Worm (Caenorhabditis elegans) whole organism, mixed stage, embryonic: ENCODE results near the gene M01B2.13.

ENCODE experiments used
- ceh-83 ChIP-seq: fragments of 200-800 bp; sonication (Bioruptor generic); optimal IDR thresholded peaks from 2 replicates; lab custom pipeline; 2018; ENCODE audit warnings: mild to moderate bottlenecking, missing genetic modification characterization, missing compliant biosample characterization
- elt-3 ChIP-seq: fragments of 150-350 bp; optimal IDR thresholded peaks from 2 replicates; lab custom pipeline; 2014; ENCODE audit warnings: missing biosample characterization, missing genetic modification characterization
- lsy-2 ChIP-seq: fragments of 150-350 bp; optimal IDR thresholded peaks from 2 replicates; lab custom pipeline; 2014; ENCODE audit warnings: missing biosample characterization, missing genetic modification characterization
- mab-5 ChIP-seq: fragments of 150-350 bp; optimal IDR thresholded peaks from 2 replicates; lab custom pipeline; 2014; ENCODE audit warnings: missing biosample characterization, missing genetic modification characterization
- nhr-12 ChIP-seq: fragments of 150-350 bp; optimal IDR thresholded peaks from 2 replicates; lab custom pipeline; 2014; ENCODE audit warnings: missing biosample characterization, missing genetic modification characterization
- nhr-237 ChIP-seq: fragments of 150-350 bp; optimal IDR thresholded peaks from 2 replicates; lab custom pipeline; 2014; ENCODE audit warnings: missing biosample characterization, missing genetic modification characterization
- pha-4 ChIP-seq: fragments of 150-350 bp; optimal IDR thresholded peaks from 2 replicates; lab custom pipeline; 2018; ENCODE audit warnings: missing biosample characterization, missing genetic modification reagents, missing genetic modification characterization
- unc-39 ChIP-seq: fragments of 150-350 bp; optimal IDR thresholded peaks from 2 replicates; lab custom pipeline; 2014; ENCODE audit warnings: missing biosample characterization, missing genetic modification characterization

ce11 chrV:15259904-15260303, 5.8 kb downstream of the M01B2.13 start, which contains the start of gene M01B2.8:
- TF ChIP-seq nhr-12 (tag; lab: Kevin White, UChicago), result no peak
- no peak for TF ChIP-seq nhr-237 (tag; lab: Kevin White, UChicago)
- TF ChIP-seq unc-39, result no peak
- TF ChIP-seq mab-5 (tag; lab: Kevin White, UChicago), result no peak
- no peak for TF ChIP-seq ceh-83 (GFP tag; lab: Kevin White, UChicago)
- TF ChIP-seq lsy-2 (tag; lab: Kevin White, UChicago), result no peak
- no peak for TF ChIP-seq pha-4 (tag; lab: Kevin White, UChicago)
- TF ChIP-seq elt-3 (tag; lab: Kevin White, UChicago), result no peak
